Worm (Caenorhabditis elegans): ENCODE results near the gene ZK1127.12.

The ZK1127.12 gene

ce11 chrII:7072590-7073536, 21.0 kb downstream of the ZK1127.12 start (continued):
- TF ChIP-seq T26A8.4 (GFP tag; IDR thresholded peaks at IDR 0.05) = no peak
- no peak for TF ChIP-seq duxl-1 (tag; optimal IDR thresholded peaks at IDR 0.05; ENCODE audit: poor library complexity)
- no peak for TF ChIP-seq nhr-42 (GFP tag; IDR thresholded peaks at IDR 0.05)
- no peak for TF ChIP-seq nhr-25 (tag; optimal IDR thresholded peaks at IDR 0.05; ENCODE audit: borderline replicate concordance, insufficient read depth)
- TF ChIP-seq pha-4 (GFP tag; IDR thresholded peaks at IDR 0.05) = no peak
- peak; percentile 35 for TF ChIP-seq pha-4 (tag; optimal IDR thresholded peaks at IDR 0.05)
- no peak for TF ChIP-seq nhr-6 (tag; optimal IDR thresholded peaks at IDR 0.05)
- peak; percentile 69; the same call in 1 of the 2 replicates for TF ChIP-seq tra-1 (GFP tag; IDR thresholded peaks at IDR 0.05)
- TF ChIP-seq nhr-111 (GFP tag; optimal IDR thresholded peaks at IDR 0.05) = no peak
- peak; percentile 68; the same call in 1 of the 2 replicates for TF ChIP-seq lin-1 (GFP tag; IDR thresholded peaks at IDR 0.05)
- TF ChIP-seq fkh-10 (GFP tag; optimal IDR thresholded peaks at IDR 0.05) = peak; percentile 15
- peak; percentile 53; the same call in 1 of the 2 replicates for TF ChIP-seq mdt-29 (GFP tag; IDR thresholded peaks at IDR 0.05)
- no peak for TF ChIP-seq unc-62 (GFP tag; optimal IDR thresholded peaks at IDR 0.05 in 1 of 2)
- TF ChIP-seq unc-62 (tag; optimal IDR thresholded peaks at IDR 0.05) = no peak
- no peak for TF ChIP-seq spr-3 (GFP tag; optimal IDR thresholded peaks at IDR 0.05)
- no peak for TF ChIP-seq dmd-8 (GFP tag; IDR thresholded peaks at IDR 0.05)
- peak; percentile 72 for TF ChIP-seq T20F7.1 (GFP tag; optimal IDR thresholded peaks at IDR 0.05)
- TF ChIP-seq dve-1 (tag; optimal IDR thresholded peaks at IDR 0.05; ENCODE audit: insufficient read depth) = peak; percentile 80
- no peak for TF ChIP-seq cey-2 (tag; optimal IDR thresholded peaks at IDR 0.05; ENCODE audit: borderline replicate concordance, insufficient read depth)
- no peak for TF ChIP-seq ama-1 (optimal IDR thresholded peaks at IDR 0.05)
- no peak for TF ChIP-seq F37D6.2 (tag; optimal IDR thresholded peaks at IDR 0.05)
- TF ChIP-seq ces-1 (GFP tag; optimal IDR thresholded peaks at IDR 0.05) = no peak
- TF ChIP-seq daf-19 (GFP tag; conservative IDR thresholded peaks at IDR 0.05) = no peak
- TF ChIP-seq nhr-28 (tag; optimal IDR thresholded peaks at IDR 0.05) = peak; percentile 65
- no peak for TF ChIP-seq aha-1 (tag)
- peak; percentile 53; the same call in 1 of the 2 replicates for TF ChIP-seq ceh-20 (GFP tag; IDR thresholded peaks at IDR 0.05)
- TF ChIP-seq Y48G9A.11 (GFP tag; IDR thresholded peaks at IDR 0.05) = no peak
- TF ChIP-seq zfp-2 (tag; optimal IDR thresholded peaks at IDR 0.05) = no peak
- TF ChIP-seq unc-130 (GFP tag; optimal IDR thresholded peaks at IDR 0.05) = peak; percentile 11
- no peak for TF ChIP-seq zfp-3 (GFP tag; conservative IDR thresholded peaks at IDR 0.05)
- no peak for TF ChIP-seq madf-5 (GFP tag; IDR thresholded peaks at IDR 0.05)
- TF ChIP-seq zip-11 (GFP tag; IDR thresholded peaks at IDR 0.05) = no peak

ce11 chrII:7073537-7073913, 21.6 kb downstream of the ZK1127.12 start, which contains the start of gene kat-1:
TSS of gene kat-1 (plus strand) at chrII:7073814.
- no peak for TF ChIP-seq snpc-1.2 (GFP tag; IDR thresholded peaks at IDR 0.05)
- no peak for TF ChIP-seq T26A8.4 (GFP tag; IDR thresholded peaks at IDR 0.05)
- no peak for TF ChIP-seq dmd-8 (GFP tag; IDR thresholded peaks at IDR 0.05)
- no peak for TF ChIP-seq Y75B8A.6 (GFP tag; IDR thresholded peaks at IDR 0.05)
- no peak for TF ChIP-seq ztf-11 (tag; optimal IDR thresholded peaks at IDR 0.05)
- no peak for TF ChIP-seq nhr-10 (tag; optimal IDR thresholded peaks at IDR 0.05)
- no peak for TF ChIP-seq dpl-1 (GFP tag; optimal IDR thresholded peaks at IDR 0.05)
- TF ChIP-seq hlh-30 (tag; optimal IDR thresholded peaks at IDR 0.05; ENCODE audit: insufficient read depth) = no peak
- TF ChIP-seq nhr-28 (tag; optimal IDR thresholded peaks at IDR 0.05) = no peak
- TF ChIP-seq hif-1 (tag; optimal IDR thresholded peaks at IDR 0.05) = no peak
- TF ChIP-seq ctbp-1 (GFP tag; IDR thresholded peaks at IDR 0.05) = no peak
- no peak for TF ChIP-seq nhr-41 (GFP tag; IDR thresholded peaks at IDR 0.05)
- TF ChIP-seq F10B5.3 (tag; optimal IDR thresholded peaks at IDR 0.05) = no peak
- TF ChIP-seq madf-5 (GFP tag; IDR thresholded peaks at IDR 0.05) = no peak
- no peak for TF ChIP-seq gei-8 (GFP tag; optimal IDR thresholded peaks at IDR 0.05)
- TF ChIP-seq php-3 (GFP tag; IDR thresholded peaks at IDR 0.05) = no peak
- no peak for TF ChIP-seq T20F7.1 (GFP tag; optimal IDR thresholded peaks at IDR 0.05)
- TF ChIP-seq F49E8.2 (tag; optimal IDR thresholded peaks at IDR 0.05; ENCODE audit: borderline replicate concordance) = no peak
- no peak for TF ChIP-seq unc-39 (tag; optimal IDR thresholded peaks at IDR 0.05)
- TF ChIP-seq attf-4 (tag; optimal IDR thresholded peaks at IDR 0.05) = no peak

All from whole organism, L4 larva.